Fruit fly (Drosophila melanogaster) whole organism, pupa: Measurements from ENCODE around the gene Ass.

ENCODE experiments used
- CG12605 ChIP-seq: fragments of 200-800 bp; sonication (Bioruptor generic); IDR thresholded peaks from 2 replicates; pipeline ENCODE4 v1.3.6; 2022; ENCODE audit warnings: missing biosample characterization, missing genetic modification characterization
- CG17806 ChIP-seq: fragments of 200-800 bp; sonication (Bioruptor generic); optimal IDR thresholded peaks from 2 replicates; lab custom pipeline; 2018; ENCODE audit warnings: missing biosample characterization, mild to moderate bottlenecking, missing genetic modification characterization, moderate library complexity
- CG34367 ChIP-seq: fragments of 200-800 bp; sonication (Bioruptor generic); optimal IDR thresholded peaks from 2 replicates; lab custom pipeline; 2018; ENCODE audit warnings: missing biosample characterization, mild to moderate bottlenecking, missing genetic modification characterization
- CG8159 ChIP-seq: fragments of 200-800 bp; sonication (Bioruptor generic); optimal IDR thresholded peaks from 3 replicates; lab custom pipeline; 2018; ENCODE audit warnings: missing biosample characterization, mild to moderate bottlenecking, missing genetic modification characterization, moderate library complexity
- CG8301 ChIP-seq: fragments of 200-800 bp; sonication (Bioruptor generic); optimal IDR thresholded peaks from 2 replicates; lab custom pipeline; 2018; ENCODE audit warnings: missing biosample characterization, mild to moderate bottlenecking, missing genetic modification characterization
- D1 ChIP-seq: fragments of 200-800 bp; sonication (Bioruptor generic); optimal IDR thresholded peaks from 2 replicates; lab custom pipeline; 2018; ENCODE audit warnings: missing biosample characterization, mild to moderate bottlenecking, missing genetic modification characterization, moderate library complexity
- Ets98B ChIP-seq: fragments of 200-800 bp; sonication (Bioruptor generic); IDR thresholded peaks from 2 replicates; pipeline ENCODE4 v1.3.6; 2022; ENCODE audit warnings: missing biosample characterization, missing genetic modification characterization
- fd96Ca ChIP-seq: fragments of 200-800 bp; sonication (Bioruptor generic); IDR thresholded peaks from 3 replicates; pipeline ENCODE4 v1.3.6; 2022; ENCODE audit warnings: missing biosample characterization, missing genetic modification characterization

dm6 chr3R:6640932-6641331 lies 3.3 kb downstream of the Ass start, which contains the start of gene CG31286:
- TF ChIP-seq CG8159 (tag; lab: Kevin White, UChicago) (no peak), D1 (tag; lab: Kevin White, UChicago) (no peak), CG17806 (tag; lab: Kevin White, UChicago) (no peak), CG34367 (tag; lab: Kevin White, UChicago) (no peak), Ets98B (GFP tag; lab: Robert Waterston, UW) (no peak), CG12605 (GFP tag; lab: Robert Waterston, UW) (no peak), CG8301 (tag; lab: Kevin White, UChicago) (no peak), fd96Ca (GFP tag; lab: Robert Waterston, UW) (no peak)
